Worm (Caenorhabditis elegans) whole organism, L3 larva: ENCODE results near the gene C06B3.1.

Experiments used
- R02D3.7 ChIP-seq: fragments of 150-350 bp; optimal IDR thresholded peaks from 2 replicates; lab custom pipeline; 2014; ENCODE audit warnings: missing biosample characterization, missing genetic modification characterization
- ama-1 ChIP-seq: fragments of 150-350 bp; optimal IDR thresholded peaks from 2 replicates; lab custom pipeline; 2018
- ceh-28 ChIP-seq: fragments of 150-350 bp; optimal IDR thresholded peaks from 2 replicates; lab custom pipeline; 2014; ENCODE audit warnings: missing biosample characterization, missing genetic modification reagents, missing genetic modification characterization
- ceh-82 ChIP-seq: fragments of 150-350 bp; optimal IDR thresholded peaks from 2 replicates; lab custom pipeline; 2014; ENCODE audit warnings: missing biosample characterization, missing genetic modification characterization
- egl-27 ChIP-seq: sonication (generic microtip); optimal IDR thresholded peaks from 4 replicates; lab custom pipeline; 2017; ENCODE audit warnings: missing biosample characterization, missing genetic modification reagents, missing genetic modification characterization
- egl-5 ChIP-seq: fragments of 150-350 bp; optimal IDR thresholded peaks from 2 replicates; lab custom pipeline; 2017; ENCODE audit warnings: missing biosample characterization, missing genetic modification reagents, missing genetic modification characterization, inconsistent platforms
- elt-2 ChIP-seq: sonication (generic microtip); optimal IDR thresholded peaks from 2 replicates; lab custom pipeline; 2016; ENCODE audit warnings: missing genetic modification reagents, mild to moderate bottlenecking, missing genetic modification characterization, missing compliant biosample characterization
- elt-3 ChIP-seq, 3 experiments: fragments of 150-350 bp in 1 of 3; sonication (generic microtip) in 2 of 3; optimal IDR thresholded peaks; 2 replicates in 2 of 3; 4 replicates in 1 of 3; lab custom pipeline; 2014 to 2017; ENCODE audit warnings: missing biosample characterization in 3 of 3, missing genetic modification characterization in 3 of 3
- eor-1 ChIP-seq, 2 experiments: fragments of 150-350 bp; optimal IDR thresholded peaks; 2 replicates each; lab custom pipeline; 2014 to 2018; ENCODE audit warnings: missing biosample characterization in 2 of 2, missing genetic modification characterization in 2 of 2
- fkh-10 ChIP-seq: sonication (generic microtip); optimal IDR thresholded peaks from 2 replicates; lab custom pipeline; 2017; ENCODE audit warnings: missing biosample characterization, missing genetic modification reagents, missing genetic modification characterization
- fkh-2 ChIP-seq: fragments of 150-350 bp; optimal IDR thresholded peaks from 2 replicates; lab custom pipeline; 2014; ENCODE audit warnings: missing biosample characterization, missing genetic modification reagents, missing genetic modification characterization
- hmg-11 ChIP-seq: sonication (generic microtip); optimal IDR thresholded peaks from 2 replicates; lab custom pipeline; 2016; ENCODE audit warnings: missing genetic modification characterization, missing compliant biosample characterization
- jun-1 ChIP-seq: fragments of 150-350 bp; optimal IDR thresholded peaks from 2 replicates; lab custom pipeline; 2014; ENCODE audit warnings: missing biosample characterization, missing genetic modification reagents, missing genetic modification characterization
- lin-39 ChIP-seq: fragments of 150-350 bp; optimal IDR thresholded peaks from 2 replicates; lab custom pipeline; 2018; ENCODE audit warnings: missing biosample characterization, missing genetic modification reagents, missing genetic modification characterization
- lsy-12 ChIP-seq: sonication (generic microtip); optimal IDR thresholded peaks from 2 replicates; lab custom pipeline; 2016; ENCODE audit warnings: mild to moderate bottlenecking, missing genetic modification characterization, missing compliant biosample characterization
- mml-1 ChIP-seq: fragments of 150-350 bp; sonication (generic microtip); optimal IDR thresholded peaks from 3 replicates; lab custom pipeline; 2014; ENCODE audit warnings: missing biosample characterization, missing genetic modification characterization
- nhr-11 ChIP-seq: fragments of 150-350 bp; optimal IDR thresholded peaks from 2 replicates; lab custom pipeline; 2014; ENCODE audit warnings: missing biosample characterization, missing genetic modification characterization
- nhr-12 ChIP-seq: fragments of 150-350 bp; optimal IDR thresholded peaks from 2 replicates; lab custom pipeline; 2014; ENCODE audit warnings: missing biosample characterization, missing genetic modification characterization
- nhr-23 ChIP-seq: fragments of 150-350 bp; optimal IDR thresholded peaks from 2 replicates; lab custom pipeline; 2014; ENCODE audit warnings: missing biosample characterization, missing genetic modification reagents, missing genetic modification characterization
- nhr-25 ChIP-seq: sonication (generic microtip); optimal IDR thresholded peaks from 2 replicates; lab custom pipeline; 2017; ENCODE audit warnings: missing biosample characterization, missing genetic modification characterization
- nhr-28 ChIP-seq: fragments of 150-350 bp; optimal IDR thresholded peaks from 2 replicates; lab custom pipeline; 2014; ENCODE audit warnings: missing biosample characterization, missing genetic modification characterization
- nhr-43 ChIP-seq: sonication (generic microtip); optimal IDR thresholded peaks from 2 replicates; lab custom pipeline; 2016; ENCODE audit warnings: mild to moderate bottlenecking, missing genetic modification characterization, missing compliant biosample characterization; ENCODE audit not compliant: poor library complexity, severe bottlenecking
- nhr-76 ChIP-seq: fragments of 150-350 bp; sonication (generic microtip); optimal IDR thresholded peaks from 5 replicates; lab custom pipeline; 2014; ENCODE audit warnings: missing biosample characterization, missing genetic modification characterization
- nhr-77 ChIP-seq: fragments of 150-350 bp; optimal IDR thresholded peaks from 2 replicates; lab custom pipeline; 2014; ENCODE audit warnings: missing biosample characterization, missing genetic modification characterization
- pha-4 ChIP-seq: fragments of 150-350 bp; optimal IDR thresholded peaks from 2 replicates; lab custom pipeline; 2014; ENCODE audit warnings: missing biosample characterization, missing genetic modification reagents, missing genetic modification characterization
- pqm-1 ChIP-seq: fragments of 150-350 bp; optimal IDR thresholded peaks from 2 replicates; lab custom pipeline; 2017; ENCODE audit warnings: missing biosample characterization, missing genetic modification characterization, inconsistent platforms
- sea-2 ChIP-seq: fragments of 150-350 bp; sonication (generic microtip); optimal IDR thresholded peaks from 4 replicates; lab custom pipeline; 2014; ENCODE audit warnings: missing biosample characterization, missing genetic modification reagents, missing genetic modification characterization
- skn-1 ChIP-seq: fragments of 150-350 bp; optimal IDR thresholded peaks from 2 replicates; lab custom pipeline; 2014; ENCODE audit warnings: missing biosample characterization, missing genetic modification characterization
- snpc-4 ChIP-seq: fragments of 150-350 bp; optimal IDR thresholded peaks from 2 replicates; lab custom pipeline; 2014; ENCODE audit warnings: missing biosample characterization, missing genetic modification characterization
- tbx-2 ChIP-seq: sonication (generic microtip); optimal IDR thresholded peaks from 2 replicates; lab custom pipeline; 2016; ENCODE audit warnings: mild to moderate bottlenecking, missing genetic modification characterization, missing compliant biosample characterization
- unc-62 ChIP-seq: fragments of 150-350 bp; sonication (generic microtip); optimal IDR thresholded peaks from 4 replicates; lab custom pipeline; 2014; ENCODE audit warnings: missing biosample characterization, missing genetic modification reagents, missing genetic modification characterization
- zag-1 ChIP-seq: fragments of 150-350 bp; optimal IDR thresholded peaks from 2 replicates; lab custom pipeline; 2014; ENCODE audit warnings: missing biosample characterization, missing genetic modification characterization
- ztf-11 ChIP-seq: fragments of 150-350 bp; optimal IDR thresholded peaks from 2 replicates; lab custom pipeline; 2014; ENCODE audit warnings: missing biosample characterization, missing genetic modification characterization
- ztf-4 ChIP-seq: fragments of 150-350 bp; optimal IDR thresholded peaks from 2 replicates; lab custom pipeline; 2014; ENCODE audit warnings: missing biosample characterization, missing genetic modification characterization

Gene C06B3.1

ce11 chrV:13934545-13934944, 31.9 kb downstream of the C06B3.1 start, which contains the start of gene R10D12.1:
R10D12.1 (minus strand) TSS chrV:13934645.
- TF ChIP-seq jun-1 (no peak), nhr-11 (tag; lab: Kevin White, UChicago) (no peak), zag-1 (tag; lab: Kevin White, UChicago) (no peak), ama-1 (lab: Kevin White, UChicago) (no peak), elt-3 (tag; optimal IDR thresholded peaks at IDR 0.05; lab: Kevin White, UChicago) (no peak), pha-4 (tag; lab: Kevin White, UChicago) (no peak), fkh-10 (GFP tag; lab: Kevin White, UChicago) (no peak), egl-5 (tag; lab: Kevin White, UChicago) (no peak), nhr-43 (tag; lab: Kevin White, UChicago) (no peak), lsy-12 (tag; lab: Kevin White, UChicago) (no peak), mml-1 (tag; lab: Kevin White, UChicago) (no peak), ceh-82 (no peak), ztf-11 (tag; lab: Kevin White, UChicago) (no peak), nhr-77 (tag; lab: Kevin White, UChicago) (no peak), egl-27 (no peak), snpc-4 (tag; lab: Kevin White, UChicago) (no peak), ztf-4 (tag; lab: Kevin White, UChicago) (no peak), R02D3.7 (tag; lab: Kevin White, UChicago) (no peak), nhr-25 (tag; lab: Kevin White, UChicago) (no peak)

ce11 chrV:13935423-13935822, 32.8 kb downstream of the C06B3.1 start:
- TF ChIP-seq elt-3 (tag; optimal IDR thresholded peaks at IDR 0.05; lab: Kevin White, UChicago) (peak in 1 of 3 experiments; percentile 42), elt-2 (no peak)

- peak in 1 of 3 experiments; percentile 27 for TF ChIP-seq elt-3 (tag; optimal IDR thresholded peaks at IDR 0.05; lab: Kevin White, UChicago)
- peak; percentile 29 for TF ChIP-seq nhr-23
- TF ChIP-seq pqm-1 (tag; lab: Kevin White, UChicago), result no peak
- TF ChIP-seq nhr-43 (tag; lab: Kevin White, UChicago), result peak; percentile 49
- TF ChIP-seq nhr-25 (tag; lab: Kevin White, UChicago), result peak; percentile 16
- no peak for TF ChIP-seq sea-2
These were observed 33.5 kb downstream of the C06B3.1 start for ce11 chrV:13936052-13936451.

- peak; percentile 62 for TF ChIP-seq nhr-11 (tag; lab: Kevin White, UChicago)
- TF ChIP-seq nhr-12, result no peak
- TF ChIP-seq pqm-1 (tag; lab: Kevin White, UChicago), result no peak
These were observed 34.3 kb downstream of the C06B3.1 start, which contains the start of gene srw-145 for ce11 chrV:13936850-13937249. srw-145 (plus strand) TSS chrV:13937150.

ce11 chrV:13942082-13942481, 39.5 kb downstream of the C06B3.1 start, which contains the start of gene dpr-1:
dpr-1 (minus strand) TSS chrV:13942182.
- TF ChIP-seq unc-62, result no peak
- TF ChIP-seq, all 47 proteins: peak for 0

- TF ChIP-seq R02D3.7 (tag; lab: Kevin White, UChicago) (no peak), ceh-28 (tag; lab: Kevin White, UChicago) (no peak), pqm-1 (tag; lab: Kevin White, UChicago) (no peak), nhr-76 (no peak), hmg-11 (no peak), eor-1 (tag; optimal IDR thresholded peaks at IDR 0.05; lab: Kevin White, UChicago) (no peak), sea-2 (no peak), lin-39 (tag; lab: Kevin White, UChicago) (no peak), pha-4 (tag; lab: Kevin White, UChicago) (no peak), zag-1 (tag; lab: Kevin White, UChicago) (no peak), ceh-82 (no peak), tbx-2 (tag; lab: Kevin White, UChicago) (no peak), egl-5 (tag; lab: Kevin White, UChicago) (no peak), skn-1 (tag; lab: Kevin White, UChicago) (no peak), fkh-2 (tag; lab: Kevin White, UChicago) (no peak), nhr-28 (tag; lab: Kevin White, UChicago) (no peak)
- TF ChIP-seq, all 47 proteins: peak for 0
These were observed 43.9 kb downstream of the C06B3.1 start, which contains the start of the genes srx-10 and clec-226 for ce11 chrV:13946385-13947019. srx-10 (minus strand) TSS chrV:13946485. clec-226 (plus strand) TSS chrV:13946969.
